Fruit fly (Drosophila melanogaster): ENCODE data around the gene CG8611.

CG8611 gene

DNA sequence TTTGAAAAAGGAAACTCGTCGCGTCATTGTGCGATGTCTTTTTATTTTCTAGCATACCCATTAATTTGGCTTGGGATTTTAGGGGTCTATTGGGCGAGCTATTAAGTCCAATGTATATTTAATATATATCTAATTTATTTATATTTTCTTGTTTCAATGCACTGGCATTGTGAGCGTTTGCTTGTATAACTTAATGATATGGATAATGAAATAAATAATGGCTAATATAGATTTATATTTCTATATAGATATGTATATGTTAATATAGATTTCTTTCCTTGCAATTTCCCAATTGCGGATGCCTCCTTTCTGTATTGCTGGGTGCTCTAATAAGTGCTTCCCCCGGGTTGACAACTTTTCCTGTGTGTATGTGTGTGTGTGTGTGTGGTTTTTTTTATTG, 49.6 kb upstream of the CG8611 start (continued):
- no peak for TF ChIP-seq CG7786 (GFP tag; optimal IDR thresholded peaks at IDR 0.05)
- TF ChIP-seq sob (GFP tag; IDR thresholded peaks at IDR 0.05) = no peak
- TF ChIP-seq CG11085 (GFP tag; IDR thresholded peaks at IDR 0.05) = no peak
- no peak for TF ChIP-seq CG3995 (GFP tag; optimal IDR thresholded peaks at IDR 0.05)
- no peak for TF ChIP-seq CG14667 (GFP tag; IDR thresholded peaks at IDR 0.05)
- TF ChIP-seq CG31224 (GFP tag; IDR thresholded peaks at IDR 0.05) = no peak
- TF ChIP-seq gro (GFP tag; optimal IDR thresholded peaks at IDR 0.05) = no peak
- TF ChIP-seq CG10267 (tag; optimal IDR thresholded peaks at IDR 0.05) = peak; percentile 55
- peak; percentile 62 for TF ChIP-seq phol (tag; optimal IDR thresholded peaks at IDR 0.05)
- TF ChIP-seq CG34224 (GFP tag; IDR thresholded peaks at IDR 0.05; ENCODE audit: partially characterized antibody) = no peak
- no peak for TF ChIP-seq CG34422 (GFP tag; IDR thresholded peaks at IDR 0.05)
- no peak for TF ChIP-seq CG12071 (GFP tag; optimal IDR thresholded peaks at IDR 0.05)
- no peak for TF ChIP-seq jing (GFP tag; optimal IDR thresholded peaks at IDR 0.05)
- TF ChIP-seq z (GFP tag; IDR thresholded peaks at IDR 0.05) = no peak
- no peak for TF ChIP-seq Antp (GFP tag; optimal IDR thresholded peaks at IDR 0.05)
- no peak for TF ChIP-seq Nf-YB (GFP tag; optimal IDR thresholded peaks at IDR 0.05)
- no peak for TF ChIP-seq CG6813 (GFP tag; optimal IDR thresholded peaks at IDR 0.05)
- no peak for TF ChIP-seq CG3838 (GFP tag; optimal IDR thresholded peaks at IDR 0.05)
- no peak for TF ChIP-seq CG12219 (GFP tag; optimal IDR thresholded peaks at IDR 0.05)
- no peak for TF ChIP-seq ERR (GFP tag; optimal IDR thresholded peaks at IDR 0.05)
- no peak for TF ChIP-seq schlank (tag; optimal IDR thresholded peaks at IDR 0.05)
- TF ChIP-seq chm (GFP tag; IDR thresholded peaks at IDR 0.05) = no peak
- no peak for TF ChIP-seq CG3163 (GFP tag; optimal IDR thresholded peaks at IDR 0.05)
- TF ChIP-seq CG2120 (GFP tag; optimal IDR thresholded peaks at IDR 0.05) = no peak
- no peak for TF ChIP-seq ac (GFP tag; optimal IDR thresholded peaks at IDR 0.05)
- no peak for TF ChIP-seq CG10565 (GFP tag; optimal IDR thresholded peaks at IDR 0.05)
- TF ChIP-seq CG10654 (GFP tag; optimal IDR thresholded peaks at IDR 0.05) = no peak
- no peak for TF ChIP-seq Dp (GFP tag; optimal IDR thresholded peaks at IDR 0.05)
- TF ChIP-seq CG16779 (GFP tag; IDR thresholded peaks at IDR 0.05) = no peak
- no peak for TF ChIP-seq CG15269 (tag; optimal IDR thresholded peaks at IDR 0.05)
- no peak for TF ChIP-seq Nf-YC (tag; optimal IDR thresholded peaks at IDR 0.05)
- no peak for TF ChIP-seq CG18476 (GFP tag; optimal IDR thresholded peaks at IDR 0.05)
- TF ChIP-seq CG12769 (tag; optimal IDR thresholded peaks at IDR 0.05) = no peak
- TF ChIP-seq tin (GFP tag; optimal IDR thresholded peaks at IDR 0.05) = no peak
- TF ChIP-seq dpn (GFP tag; optimal IDR thresholded peaks at IDR 0.05) = no peak
- no peak for TF ChIP-seq dan (GFP tag; IDR thresholded peaks at IDR 0.05)
- peak; percentile 46 for TF ChIP-seq CG2678 (tag; optimal IDR thresholded peaks at IDR 0.05)
- no peak for TF ChIP-seq run (tag; optimal IDR thresholded peaks at IDR 0.05)
- peak; percentile 54 for TF ChIP-seq CG14710 (tag; optimal IDR thresholded peaks at IDR 0.05)
- TF ChIP-seq da (GFP tag; optimal IDR thresholded peaks at IDR 0.05) = no peak
- no peak for TF ChIP-seq CG13624 (GFP tag; optimal IDR thresholded peaks at IDR 0.05)
- TF ChIP-seq row (GFP tag; IDR thresholded peaks at IDR 0.05) = peak; percentile 28; the same call in 1 of the 3 replicates
- no peak for TF ChIP-seq Stat92E (GFP tag; optimal IDR thresholded peaks at IDR 0.05)
- no peak for TF ChIP-seq hb (GFP tag; IDR thresholded peaks at IDR 0.05; ENCODE audit: partially characterized antibody)
- peak; percentile 78 for TF ChIP-seq CG2712 (tag; optimal IDR thresholded peaks at IDR 0.05)
- TF ChIP-seq inv (GFP tag; IDR thresholded peaks at IDR 0.05; ENCODE audit: partially characterized antibody) = no peak
- peak; percentile 8 for TF ChIP-seq CG13775 (GFP tag; optimal IDR thresholded peaks at IDR 0.05)
- no peak for TF ChIP-seq her (GFP tag; optimal IDR thresholded peaks at IDR 0.05)
- no peak for TF ChIP-seq CG1529 (GFP tag; optimal IDR thresholded peaks at IDR 0.05)
- no peak for TF ChIP-seq Hmx (GFP tag; optimal IDR thresholded peaks at IDR 0.05)
- no peak for TF ChIP-seq CG13296 (GFP tag; optimal IDR thresholded peaks at IDR 0.05)
- TF ChIP-seq yki (optimal IDR thresholded peaks at IDR 0.05) = no peak
